Fruit fly (Drosophila melanogaster): ENCODE results near the gene CG10973.

The CG10973 gene

DNA sequence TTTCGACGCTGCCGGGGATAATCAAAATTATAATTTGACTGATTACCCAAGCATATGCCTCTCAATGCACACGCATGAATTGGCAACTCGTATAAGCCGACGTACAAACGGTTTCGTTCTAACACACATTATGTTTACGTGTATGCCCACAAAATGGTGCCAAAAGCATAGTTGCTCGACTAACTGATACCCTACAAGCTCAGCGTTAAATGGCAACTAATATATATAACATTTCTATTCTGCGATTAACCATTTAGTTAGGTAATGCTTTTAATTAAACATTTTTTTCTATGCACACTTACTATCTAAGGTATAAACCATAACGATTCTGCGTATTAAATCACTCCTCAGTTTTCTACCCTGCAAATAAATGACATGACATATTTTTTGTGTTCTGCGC is 33.9 kb downstream of the CG10973 start (continued):
- TF ChIP-seq mld (GFP tag; IDR thresholded peaks at IDR 0.05; ENCODE audit: partially characterized antibody) = 0 out of 3 replicates have a peak, but pooled peaks have one; percentile 62
- TF ChIP-seq stc (GFP tag; IDR thresholded peaks at IDR 0.05) = no peak
- no peak for TF ChIP-seq CG6272 (GFP tag; IDR thresholded peaks at IDR 0.05)
- no peak for TF ChIP-seq sima (GFP tag; optimal IDR thresholded peaks at IDR 0.05)
- TF ChIP-seq vnd (GFP tag; IDR thresholded peaks at IDR 0.05; ENCODE audit: partially characterized antibody) = no peak
- TF ChIP-seq Xrp1 (GFP tag; IDR thresholded peaks at IDR 0.05) = peak; percentile 6; the same call in 1 of the 2 replicates
- TF ChIP-seq CG34376 (GFP tag; optimal IDR thresholded peaks at IDR 0.05) = no peak
- TF ChIP-seq Bteb2 (GFP tag; optimal IDR thresholded peaks at IDR 0.05) = no peak
- no peak for TF ChIP-seq CG7928 (GFP tag; optimal IDR thresholded peaks at IDR 0.05)
- no peak for TF ChIP-seq CoRest (tag; optimal IDR thresholded peaks at IDR 0.05)
- no peak for TF ChIP-seq CG17385 (GFP tag; optimal IDR thresholded peaks at IDR 0.05)
- TF ChIP-seq CG9932 (GFP tag; IDR thresholded peaks at IDR 0.05) = no peak
- no peak for TF ChIP-seq Hsf (GFP tag; optimal IDR thresholded peaks at IDR 0.05)
- no peak for TF ChIP-seq Gsc (GFP tag; IDR thresholded peaks at IDR 0.05)
- no peak for TF ChIP-seq sc (optimal IDR thresholded peaks at IDR 0.05)
- no peak for TF ChIP-seq sc (GFP tag; optimal IDR thresholded peaks at IDR 0.05)
- peak; percentile 29 for TF ChIP-seq CG18262 (tag; optimal IDR thresholded peaks at IDR 0.05)
- TF ChIP-seq CG6854 (GFP tag; optimal IDR thresholded peaks at IDR 0.05) = no peak
- no peak for TF ChIP-seq Dref (GFP tag; IDR thresholded peaks at IDR 0.05)
- TF ChIP-seq zen (tag; optimal IDR thresholded peaks at IDR 0.05) = no peak
- no peak for TF ChIP-seq Dfd (GFP tag; optimal IDR thresholded peaks at IDR 0.05)
- TF ChIP-seq insv (GFP tag; optimal IDR thresholded peaks at IDR 0.05) = no peak
- peak; percentile 35 for TF ChIP-seq CG1603 (tag; optimal IDR thresholded peaks at IDR 0.05)
- TF ChIP-seq CG34224 (GFP tag; IDR thresholded peaks at IDR 0.05; ENCODE audit: partially characterized antibody) = 0 out of 3 replicates have a peak, but pooled peaks have one; percentile 14
- TF ChIP-seq CG9876 (GFP tag; optimal IDR thresholded peaks at IDR 0.05) = no peak
- no peak for TF ChIP-seq CG10267 (tag; optimal IDR thresholded peaks at IDR 0.05)
- TF ChIP-seq p53 (GFP tag; optimal IDR thresholded peaks at IDR 0.05) = no peak
- TF ChIP-seq H2.0 (GFP tag; IDR thresholded peaks at IDR 0.05) = no peak
- TF ChIP-seq lov (optimal IDR thresholded peaks at IDR 0.05) = no peak
- no peak for TF ChIP-seq lov (GFP tag; IDR thresholded peaks at IDR 0.05)
- no peak for TF ChIP-seq CG17829 (tag; optimal IDR thresholded peaks at IDR 0.05)
- no peak for TF ChIP-seq prd (optimal IDR thresholded peaks at IDR 0.05)
- TF ChIP-seq prd (GFP tag; IDR thresholded peaks at IDR 0.05) = 0 out of 3 replicates have a peak, but pooled peaks have one; percentile 7
- TF ChIP-seq Usf (GFP tag; optimal IDR thresholded peaks at IDR 0.05) = no peak
- TF ChIP-seq pho (GFP tag; optimal IDR thresholded peaks at IDR 0.05) = no peak
- TF ChIP-seq TFAM (GFP tag; optimal IDR thresholded peaks at IDR 0.05) = no peak
- TF ChIP-seq CG10654 (GFP tag; optimal IDR thresholded peaks at IDR 0.05) = no peak
- TF ChIP-seq CG9609 (GFP tag; optimal IDR thresholded peaks at IDR 0.05) = no peak
- peak; percentile 39 for TF ChIP-seq Med (GFP tag)
- TF ChIP-seq cato (GFP tag; optimal IDR thresholded peaks at IDR 0.05; ENCODE audit: borderline replicate concordance) = no peak
- no peak for TF ChIP-seq CG33557 (GFP tag; optimal IDR thresholded peaks at IDR 0.05)
- peak; percentile 64 for TF ChIP-seq CG14860 (GFP tag; IDR thresholded peaks at IDR 0.05; ENCODE audit: partially characterized antibody)
- TF ChIP-seq Nf-YA (GFP tag; IDR thresholded peaks at IDR 0.05) = no peak
- no peak for TF ChIP-seq CG13775 (GFP tag; optimal IDR thresholded peaks at IDR 0.05)
- TF ChIP-seq CG4707 (GFP tag; optimal IDR thresholded peaks at IDR 0.05) = no peak

Measured in whole organism, embryonic.